Worm (Caenorhabditis elegans) whole organism, L3 larva: ENCODE data around the gene F55C12.19.

Source experiments
- fkh-10 ChIP-seq: sonication (generic microtip); optimal IDR thresholded peaks from 2 replicates; lab custom pipeline; 2017; ENCODE audit warnings: missing biosample characterization, missing genetic modification reagents, missing genetic modification characterization
- nhr-11 ChIP-seq: fragments of 150-350 bp; optimal IDR thresholded peaks from 2 replicates; lab custom pipeline; 2014; ENCODE audit warnings: missing biosample characterization, missing genetic modification characterization
- snpc-4 ChIP-seq: fragments of 150-350 bp; optimal IDR thresholded peaks from 2 replicates; lab custom pipeline; 2014; ENCODE audit warnings: missing biosample characterization, missing genetic modification characterization

ce11 chrII:5872414-5872813 is 6.5 kb downstream of the F55C12.19 start:
- no peak for TF ChIP-seq nhr-11 (tag; lab: Kevin White, UChicago)
- no peak for TF ChIP-seq fkh-10
- no peak for TF ChIP-seq snpc-4 (tag; lab: Kevin White, UChicago)
